Worm (Caenorhabditis elegans) whole organism, midembryonic: ENCODE measurements around the gene Y73C8B.2.

Source experiments
- T22C8.4 ChIP-seq: fragments of 200-800 bp; sonication (Bioruptor generic); IDR thresholded peaks from 2 replicates; pipeline ENCODE4 v1.3.6; 2022; ENCODE audit warnings: missing genetic modification characterization, missing compliant biosample characterization
- ref-1 ChIP-seq: fragments of 200-800 bp; sonication (Bioruptor generic); conservative IDR thresholded peaks from 2 replicates; pipeline ENCODE4 v1.3.6; 2022; ENCODE audit warnings: missing genetic modification reagents, missing genetic modification characterization, missing compliant biosample characterization
- ztf-23 ChIP-seq: fragments of 200-800 bp; sonication (Bioruptor generic); IDR thresholded peaks from 2 replicates; pipeline ENCODE4 v1.3.6; 2022; ENCODE audit warnings: missing genetic modification reagents, missing genetic modification characterization, missing compliant biosample characterization

- TF ChIP-seq T22C8.4 (GFP tag; lab: Robert Waterston, UW) (no peak), ref-1 (GFP tag; lab: Robert Waterston, UW) (no peak), ztf-23 (GFP tag; lab: Robert Waterston, UW) (no peak)
Observed at ce11 chrV:3227373-3227772, 32.6 kb upstream of the Y73C8B.2 start, which contains the start of gene K08D9.2.
